Worm (Caenorhabditis elegans) whole organism, midembryonic: ENCODE data around the gene cyp-13A4.

Experiments
- T22C8.4 ChIP-seq: fragments of 200-800 bp; sonication (Bioruptor generic); IDR thresholded peaks from 2 replicates; pipeline ENCODE4 v1.3.6; 2022; ENCODE audit warnings: missing genetic modification characterization, missing compliant biosample characterization
- cog-1 ChIP-seq: sonication (generic microtip); optimal IDR thresholded peaks from 2 replicates; lab custom pipeline; 2016; ENCODE audit warnings: missing genetic modification characterization, missing compliant biosample characterization
- flt-1 ChIP-seq: fragments of 200-800 bp; sonication (Bioruptor generic); IDR thresholded peaks from 2 replicates; pipeline ENCODE4 v1.3.6; 2022; ENCODE audit warnings: missing genetic modification characterization, missing compliant biosample characterization
- klf-2 ChIP-seq: fragments of 200-800 bp; sonication (Bioruptor generic); conservative IDR thresholded peaks from 2 replicates; pipeline ENCODE4 v1.3.6; 2022; ENCODE audit warnings: missing genetic modification reagents, missing genetic modification characterization, missing compliant biosample characterization
- med-1 ChIP-seq: sonication (generic microtip); optimal IDR thresholded peaks from 2 replicates; lab custom pipeline; 2017; ENCODE audit warnings: missing genetic modification characterization, mild to moderate bottlenecking, missing compliant biosample characterization, antibody characterized with exemption, missing genetic modification reagents; ENCODE audit not compliant: insufficient read depth
- ref-1 ChIP-seq: fragments of 200-800 bp; sonication (Bioruptor generic); conservative IDR thresholded peaks from 2 replicates; pipeline ENCODE4 v1.3.6; 2022; ENCODE audit warnings: missing genetic modification reagents, missing genetic modification characterization, missing compliant biosample characterization
- tab-1 ChIP-seq: fragments of 200-800 bp; sonication (Bioruptor generic); IDR thresholded peaks from 2 replicates; pipeline ENCODE4 v1.3.6; 2022; ENCODE audit warnings: missing genetic modification characterization, missing compliant biosample characterization
- ztf-23 ChIP-seq: fragments of 200-800 bp; sonication (Bioruptor generic); IDR thresholded peaks from 2 replicates; pipeline ENCODE4 v1.3.6; 2022; ENCODE audit warnings: missing genetic modification reagents, missing genetic modification characterization, missing compliant biosample characterization
- ztf-29 ChIP-seq: fragments of 200-800 bp; sonication (Bioruptor generic); IDR thresholded peaks from 2 replicates; pipeline ENCODE4 v1.3.6; 2022; ENCODE audit warnings: missing genetic modification reagents, missing genetic modification characterization, missing compliant biosample characterization

Gene cyp-13A4

DNA sequence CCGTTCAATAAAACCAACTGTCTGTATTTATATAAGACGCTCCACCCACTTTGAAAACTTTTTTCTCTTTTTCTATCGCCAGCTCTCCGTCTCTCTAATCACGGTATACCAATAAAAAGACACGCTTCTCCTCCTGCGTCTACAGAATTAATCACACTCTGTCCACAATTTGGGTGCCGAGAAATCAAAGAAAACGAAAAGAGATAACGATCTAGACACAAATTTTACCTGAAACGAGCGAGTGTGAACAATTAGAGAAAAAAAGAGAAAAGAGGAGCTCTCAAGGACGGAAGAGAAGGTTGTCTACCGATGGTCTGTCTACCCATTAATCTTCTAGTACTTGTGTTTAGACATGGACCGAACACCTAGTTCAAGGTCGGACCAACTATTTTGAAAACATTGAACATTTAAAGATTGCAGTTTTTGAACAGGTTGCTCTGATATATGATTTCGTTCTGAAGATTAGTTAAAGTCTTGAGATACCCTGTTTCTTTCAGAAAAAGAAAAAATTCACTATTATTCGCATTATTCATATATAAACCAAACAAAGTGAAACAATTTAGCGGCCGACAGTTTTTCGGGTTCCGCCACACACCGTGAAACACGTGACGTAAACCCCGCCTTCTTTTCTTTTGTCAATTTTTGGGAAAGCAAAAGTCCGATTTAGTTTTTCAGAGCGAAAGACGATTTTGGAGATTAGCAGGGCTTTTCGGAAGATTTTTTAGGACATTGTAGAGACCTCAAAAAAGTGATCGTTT, 10.0 kb downstream of the cyp-13A4 start, which contains the start of gene cyp-13A2:
Gene cyp-13A2, minus strand, starts transcription at position 235 of the 758 bp plus-strand sequence.
- no peak for TF ChIP-seq tab-1 (GFP tag; lab: Robert Waterston, UW)

DNA sequence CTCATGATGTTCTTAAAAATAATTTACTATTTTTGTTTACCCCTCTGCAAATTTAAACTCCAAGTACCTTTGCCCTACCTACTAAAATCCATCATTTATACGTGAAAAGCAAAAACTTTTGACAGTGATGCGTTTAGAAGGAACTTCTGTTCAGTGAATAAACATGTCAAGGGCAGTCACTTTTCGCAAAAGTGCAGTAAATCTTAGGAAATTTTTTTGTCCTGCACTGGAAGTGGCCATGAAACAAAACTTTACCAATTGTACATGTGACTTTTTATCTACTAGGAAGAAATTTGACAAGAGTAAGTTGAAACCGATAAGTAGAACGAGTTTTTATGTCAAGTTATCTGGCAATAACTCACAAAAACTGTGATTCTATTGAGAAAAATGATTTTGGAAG, 11.3 kb downstream of the cyp-13A4 start:
- TF ChIP-seq klf-2 (GFP tag; lab: Robert Waterston, UW) (no peak), ref-1 (GFP tag; lab: Robert Waterston, UW) (no peak), ztf-23 (no peak), tab-1 (GFP tag; lab: Robert Waterston, UW) (no peak), ztf-29 (GFP tag; lab: Robert Waterston, UW) (no peak), flt-1 (GFP tag; lab: Robert Waterston, UW) (no peak), cog-1 (tag; lab: Kevin White, UChicago) (no peak), T22C8.4 (GFP tag; lab: Robert Waterston, UW) (no peak), med-1 (GFP tag; lab: Kevin White, UChicago) (no peak)

DNA sequence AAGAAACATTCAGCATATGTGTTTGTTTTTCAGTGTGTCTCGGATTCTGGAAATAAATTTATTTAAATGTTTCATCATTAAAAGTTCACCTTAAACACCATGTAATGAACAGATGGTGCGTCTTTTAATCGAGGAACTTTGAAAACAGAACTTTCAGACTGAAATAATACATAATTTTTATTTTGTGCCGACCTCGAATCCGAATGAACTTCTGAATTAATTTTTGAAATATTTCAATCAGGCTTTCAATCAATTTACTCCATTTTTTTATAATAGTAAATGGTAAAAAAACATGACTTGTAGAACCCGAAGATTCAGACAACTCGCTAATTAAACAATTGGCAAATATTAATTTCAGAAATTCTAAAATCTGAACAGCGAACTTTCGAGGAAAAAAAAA, 15.2 kb downstream of the cyp-13A4 start, which contains the start of gene T10B9.14:
Gene T10B9.14, minus strand, starts transcription at position 101 of the 400 bp plus-strand sequence.
- TF ChIP-seq klf-2 (GFP tag; lab: Robert Waterston, UW) (no peak), tab-1 (GFP tag; lab: Robert Waterston, UW) (no peak), med-1 (GFP tag; lab: Kevin White, UChicago) (no peak), T22C8.4 (GFP tag; lab: Robert Waterston, UW) (no peak), ztf-23 (no peak), ztf-29 (GFP tag; lab: Robert Waterston, UW) (no peak)

DNA sequence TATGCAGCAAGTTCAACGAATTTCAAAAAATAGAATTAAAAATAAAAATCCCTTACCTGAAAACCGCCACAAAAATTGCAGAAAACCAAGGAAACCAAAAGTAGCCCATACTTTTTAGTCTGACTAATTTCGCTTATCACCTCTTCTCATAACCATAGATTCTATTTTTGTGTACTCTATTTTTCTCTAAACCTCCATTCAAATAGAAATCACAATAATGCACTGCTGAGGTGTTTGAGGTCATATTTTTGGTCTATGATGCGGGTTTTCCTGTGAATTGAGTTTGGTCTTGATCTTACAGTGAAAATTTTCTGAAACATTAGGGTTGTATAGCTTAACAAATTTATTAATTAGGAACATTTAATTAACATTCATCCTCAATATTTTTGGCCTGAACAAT, 15.7 kb downstream of the cyp-13A4 start, which contains the start of gene cyp-13A1:
Gene cyp-13A1, minus strand, starts transcription at position 156 of the 400 bp plus-strand sequence.
- TF ChIP-seq ref-1 (GFP tag; lab: Robert Waterston, UW), result no peak
- TF ChIP-seq med-1 (GFP tag; lab: Kevin White, UChicago), result no peak
- no peak for TF ChIP-seq tab-1 (GFP tag; lab: Robert Waterston, UW)
- TF ChIP-seq klf-2 (GFP tag; lab: Robert Waterston, UW), result no peak
- TF ChIP-seq ztf-23, result no peak
- no peak for TF ChIP-seq T22C8.4 (GFP tag; lab: Robert Waterston, UW)
- TF ChIP-seq flt-1 (GFP tag; lab: Robert Waterston, UW), result no peak
- no peak for TF ChIP-seq ztf-29 (GFP tag; lab: Robert Waterston, UW)

DNA sequence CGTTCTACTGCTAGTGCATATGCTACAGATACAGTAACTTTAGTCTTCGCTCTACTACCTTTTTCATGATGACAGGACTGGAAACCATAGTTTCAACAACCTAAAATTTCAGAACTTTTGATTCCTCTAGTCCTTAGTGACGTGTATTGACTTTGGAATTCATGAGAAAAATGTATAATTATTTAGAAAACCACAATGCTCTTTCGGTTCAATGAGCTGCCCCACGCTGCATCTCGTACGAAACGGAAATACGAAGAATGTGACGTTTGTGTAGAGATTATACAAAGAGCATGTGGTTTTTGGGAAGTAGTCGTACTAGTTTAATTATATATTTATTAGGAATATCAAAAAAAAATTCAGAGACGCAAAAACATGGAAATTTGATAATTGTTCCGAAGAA, 19.0 kb downstream of the cyp-13A4 start:
- TF ChIP-seq ztf-29 (GFP tag; lab: Robert Waterston, UW) (no peak), tab-1 (GFP tag; lab: Robert Waterston, UW) (no peak), flt-1 (GFP tag; lab: Robert Waterston, UW) (no peak), T22C8.4 (GFP tag; lab: Robert Waterston, UW) (no peak), klf-2 (GFP tag; lab: Robert Waterston, UW) (no peak), cog-1 (tag; lab: Kevin White, UChicago) (no peak), ztf-23 (no peak), med-1 (GFP tag; lab: Kevin White, UChicago) (no peak), ref-1 (GFP tag; lab: Robert Waterston, UW) (no peak)

DNA sequence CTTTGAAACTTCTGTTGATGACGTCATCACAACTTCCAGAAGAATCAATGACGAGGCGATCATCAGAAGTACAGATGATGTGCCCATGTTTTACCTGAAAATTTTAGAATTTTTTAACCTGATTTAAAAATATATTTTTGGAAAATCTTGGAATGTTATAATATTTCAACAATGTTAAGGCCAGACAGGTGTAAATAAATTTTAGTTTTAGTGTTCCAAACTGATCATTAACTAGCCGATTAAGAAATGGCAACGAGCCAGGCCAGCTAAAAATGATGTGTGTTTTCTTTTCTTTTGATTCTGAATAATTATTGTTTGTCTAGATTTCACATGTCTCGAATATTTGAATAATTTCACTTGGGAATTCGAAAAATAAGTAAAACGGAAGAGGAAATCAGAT, 21.8 kb downstream of the cyp-13A4 start, which contains the start of gene T10B9.9:
Gene T10B9.9, minus strand, starts transcription at position 101 of the 400 bp plus-strand sequence.
- TF ChIP-seq med-1 (GFP tag; lab: Kevin White, UChicago) (no peak), ztf-23 (no peak), klf-2 (GFP tag; lab: Robert Waterston, UW) (no peak), flt-1 (GFP tag; lab: Robert Waterston, UW) (no peak), ztf-29 (GFP tag; lab: Robert Waterston, UW) (no peak), T22C8.4 (GFP tag; lab: Robert Waterston, UW) (no peak), cog-1 (tag; lab: Kevin White, UChicago) (no peak), tab-1 (GFP tag; lab: Robert Waterston, UW) (no peak), ref-1 (GFP tag; lab: Robert Waterston, UW) (no peak)

DNA sequence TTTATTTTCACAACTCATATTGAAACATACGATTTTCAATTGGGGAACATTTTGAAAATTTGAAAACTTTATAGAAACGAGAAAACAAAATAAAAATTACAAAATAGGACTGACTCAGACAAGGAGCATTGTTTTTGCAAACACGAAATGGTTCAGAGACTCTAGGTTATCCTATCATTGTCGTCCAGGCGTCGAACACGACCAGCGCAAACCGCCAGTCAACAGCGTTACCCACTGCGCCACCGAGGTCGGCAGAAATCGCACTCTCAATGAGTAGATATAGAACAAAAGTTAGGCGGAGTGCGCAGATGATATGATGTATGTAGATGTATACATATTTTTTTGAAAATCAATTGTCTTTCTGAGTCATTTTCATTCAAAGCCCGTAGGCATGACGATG, 22.9 kb downstream of the cyp-13A4 start:
- peak; percentile 94 for TF ChIP-seq tab-1 (GFP tag; lab: Robert Waterston, UW)
- TF ChIP-seq klf-2 (GFP tag; lab: Robert Waterston, UW), result peak; percentile 92
- peak; percentile 90 for TF ChIP-seq ztf-23
- peak; percentile 63 for TF ChIP-seq med-1 (GFP tag; lab: Kevin White, UChicago)
- TF ChIP-seq T22C8.4 (GFP tag; lab: Robert Waterston, UW), result peak; percentile 81
- peak; percentile 94 for TF ChIP-seq flt-1 (GFP tag; lab: Robert Waterston, UW)
- TF ChIP-seq ref-1 (GFP tag; lab: Robert Waterston, UW), result peak; percentile 79
- peak; percentile 47 for TF ChIP-seq cog-1 (tag; lab: Kevin White, UChicago)
- TF ChIP-seq ztf-29 (GFP tag; lab: Robert Waterston, UW), result peak; percentile 84

DNA sequence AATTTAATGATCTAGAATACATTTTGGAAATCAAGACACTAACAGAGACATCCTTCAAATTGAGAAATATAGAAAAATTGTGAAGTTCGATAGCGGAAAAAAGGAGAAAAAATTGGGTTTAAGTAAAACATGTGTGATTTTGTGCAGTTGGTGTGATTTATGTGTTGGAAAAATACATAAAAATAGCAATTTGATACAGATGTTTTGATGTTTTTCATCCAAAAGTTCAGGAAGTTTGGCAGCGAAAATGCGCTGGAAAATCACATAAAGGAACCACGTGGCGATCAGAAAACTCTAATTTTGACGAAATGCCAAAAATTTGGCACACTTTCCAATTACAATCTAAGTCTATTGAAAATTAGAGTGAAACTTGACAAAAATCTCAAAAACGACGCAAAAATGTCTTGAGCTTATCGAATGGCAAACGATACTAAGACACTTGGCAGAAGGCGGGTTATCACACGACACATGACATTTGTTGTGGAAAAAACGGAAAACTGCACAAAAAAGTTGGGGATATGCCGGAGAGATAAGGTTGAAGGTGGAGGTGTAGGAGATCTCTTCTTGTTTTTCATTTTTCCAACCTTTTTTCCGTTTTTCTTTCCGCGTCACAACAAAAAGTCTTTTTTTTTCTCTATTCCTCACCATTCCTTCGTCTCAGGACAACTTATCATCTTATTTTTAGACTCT, 23.5 kb downstream of the cyp-13A4 start, which contains the start of gene ZK1321.4:
Gene ZK1321.4, minus strand, starts transcription at position 51 of the 690 bp plus-strand sequence.
- TF ChIP-seq T22C8.4 (GFP tag; lab: Robert Waterston, UW) (no peak), med-1 (GFP tag; lab: Kevin White, UChicago) (no peak), tab-1 (GFP tag; lab: Robert Waterston, UW) (no peak), cog-1 (tag; lab: Kevin White, UChicago) (no peak), flt-1 (GFP tag; lab: Robert Waterston, UW) (no peak), klf-2 (GFP tag; lab: Robert Waterston, UW) (no peak), ztf-23 (no peak), ztf-29 (GFP tag; lab: Robert Waterston, UW) (no peak)
